Worm (Caenorhabditis elegans) whole organism, L3 larva: ENCODE measurements around the gene F40H3.3.

Source experiments
- egl-27 ChIP-seq: sonication (generic microtip); optimal IDR thresholded peaks from 4 replicates; lab custom pipeline; 2017; ENCODE audit warnings: missing biosample characterization, missing genetic modification reagents, missing genetic modification characterization
- elt-2 ChIP-seq: sonication (generic microtip); optimal IDR thresholded peaks from 2 replicates; lab custom pipeline; 2016; ENCODE audit warnings: missing genetic modification reagents, mild to moderate bottlenecking, missing genetic modification characterization, missing compliant biosample characterization
- nhr-76 ChIP-seq: fragments of 150-350 bp; sonication (generic microtip); optimal IDR thresholded peaks from 5 replicates; lab custom pipeline; 2014; ENCODE audit warnings: missing biosample characterization, missing genetic modification characterization
- nhr-77 ChIP-seq: fragments of 150-350 bp; optimal IDR thresholded peaks from 2 replicates; lab custom pipeline; 2014; ENCODE audit warnings: missing biosample characterization, missing genetic modification characterization
- unc-62 ChIP-seq: fragments of 150-350 bp; sonication (generic microtip); optimal IDR thresholded peaks from 4 replicates; lab custom pipeline; 2014; ENCODE audit warnings: missing biosample characterization, missing genetic modification reagents, missing genetic modification characterization

- TF ChIP-seq unc-62 (GFP tag; lab: Kevin White, UChicago), result no peak
- TF ChIP-seq elt-2 (tag; lab: Kevin White, UChicago), result no peak
- TF ChIP-seq nhr-77, result no peak
- TF ChIP-seq egl-27, result no peak
- TF ChIP-seq nhr-76, result no peak
Measured at ce11 chrII:6170236-6170635, 1.1 kb upstream of the F40H3.3 start.
